Worm (Caenorhabditis elegans): Measurements from ENCODE around the gene alh-3.

DNA sequence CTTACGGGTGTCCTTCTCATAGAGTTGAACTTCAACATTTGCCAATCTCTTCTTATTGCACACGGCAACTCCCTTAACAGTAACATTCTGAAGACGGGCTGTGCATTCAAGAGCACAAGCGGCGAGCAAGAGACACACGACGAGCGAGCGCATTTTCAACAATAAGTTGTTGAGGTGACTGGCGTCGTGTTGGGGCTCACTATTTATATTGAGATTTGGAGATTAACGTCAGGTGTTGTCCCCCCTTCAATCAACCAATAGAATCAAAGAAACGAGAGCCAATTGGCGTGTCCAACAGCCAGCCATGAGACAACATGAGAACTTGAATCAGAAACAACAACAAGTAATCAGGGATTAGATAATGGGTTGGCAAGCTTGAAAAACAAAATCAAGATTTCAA lies 41.6 kb downstream of the alh-3 start, which contains the start of gene ttr-16:
- TF ChIP-seq ceh-16 (tag; optimal IDR thresholded peaks at IDR 0.05) (no peak), alr-1 (tag; optimal IDR thresholded peaks at IDR 0.05) (no peak), elt-1 (tag; optimal IDR thresholded peaks at IDR 0.05) (no peak), nhr-25 (tag; optimal IDR thresholded peaks at IDR 0.05) (no peak), sma-3 (GFP tag; optimal IDR thresholded peaks at IDR 0.05) (no peak), ceh-82 (tag; optimal IDR thresholded peaks at IDR 0.05) (no peak), unc-62 (GFP tag; optimal IDR thresholded peaks at IDR 0.05) (no peak), lin-13 (GFP tag; optimal IDR thresholded peaks at IDR 0.05) (no peak), skn-1 (tag; optimal IDR thresholded peaks at IDR 0.05) (no peak), nhr-77 (tag; optimal IDR thresholded peaks at IDR 0.05) (no peak), ama-1 (optimal IDR thresholded peaks at IDR 0.05) (peak; percentile 86), gmeb-1 (tag; optimal IDR thresholded peaks at IDR 0.05) (no peak), ztf-11 (tag; optimal IDR thresholded peaks at IDR 0.05) (no peak), zag-1 (tag; optimal IDR thresholded peaks at IDR 0.05) (no peak)
